Fruit fly (Drosophila melanogaster) whole organism, embryonic: ENCODE results near the gene CG13482.

Experiments used
- Awh ChIP-seq: fragments of 200-800 bp; sonication (Bioruptor generic); IDR thresholded peaks from 2 replicates; pipeline ENCODE4, ENCODE4 v1.3.6; 2022; ENCODE audit warnings: missing biosample characterization, missing genetic modification characterization
- B-H1 ChIP-seq: fragments of 200-800 bp; sonication (Bioruptor generic); IDR thresholded peaks from 3 replicates; pipeline ENCODE4 v1.3.6; 2022; ENCODE audit warnings: missing biosample characterization, missing genetic modification characterization
- Bgb ChIP-seq: fragments of 200-800 bp; sonication (Bioruptor generic); IDR thresholded peaks from 2 replicates; pipeline ENCODE4 v1.3.6; 2022; ENCODE audit warnings: missing biosample characterization, missing genetic modification characterization; ENCODE audit not compliant: partially characterized antibody
- BtbVII ChIP-seq: fragments of 200-800 bp; sonication (Bioruptor generic); optimal IDR thresholded peaks from 3 replicates; lab custom pipeline; 2017; ENCODE audit warnings: missing biosample characterization, mild to moderate bottlenecking, missing genetic modification characterization
- CG12744 ChIP-seq: fragments of 200-800 bp; sonication (Bioruptor generic); optimal IDR thresholded peaks from 2 replicates; lab custom pipeline; 2016; ENCODE audit warnings: missing biosample characterization, missing genetic modification characterization
- CG12769 ChIP-seq: fragments of 200-800 bp; sonication (Bioruptor generic); optimal IDR thresholded peaks from 2 replicates; lab custom pipeline; 2019; ENCODE audit warnings: missing biosample characterization, mild to moderate bottlenecking, missing genetic modification characterization, moderate library complexity
- CG13123 ChIP-seq: fragments of 200-800 bp; sonication (Bioruptor generic); optimal IDR thresholded peaks from 2 replicates; lab custom pipeline; 2016; ENCODE audit warnings: missing biosample characterization, missing genetic modification characterization
- CG14965 ChIP-seq: fragments of 200-800 bp; sonication (Bioruptor generic); optimal IDR thresholded peaks from 2 replicates; lab custom pipeline; 2016; ENCODE audit warnings: missing biosample characterization, missing genetic modification characterization, borderline replicate concordance
- CG18011 ChIP-seq: fragments of 200-800 bp; sonication (Bioruptor generic); optimal IDR thresholded peaks from 2 replicates; lab custom pipeline; 2017; ENCODE audit warnings: missing biosample characterization, missing genetic modification characterization, mild to moderate bottlenecking, moderate library complexity, missing genotype
- CG3838 ChIP-seq: fragments of 200-800 bp; sonication (Bioruptor generic); optimal IDR thresholded peaks from 3 replicates; lab custom pipeline; 2016; ENCODE audit warnings: missing biosample characterization, missing genetic modification characterization
- CG3847 ChIP-seq: fragments of 200-800 bp; sonication (Bioruptor generic); IDR thresholded peaks from 2 replicates; pipeline ENCODE4 v1.3.6; 2022; ENCODE audit warnings: missing biosample characterization, missing genetic modification characterization
- CG7987 ChIP-seq: fragments of 200-800 bp; sonication (Bioruptor generic); optimal IDR thresholded peaks from 2 replicates; lab custom pipeline; 2018; ENCODE audit warnings: missing biosample characterization, mild to moderate bottlenecking, missing genetic modification characterization, moderate library complexity
- CG9215 ChIP-seq: fragments of 200-800 bp; sonication (Bioruptor generic); IDR thresholded peaks from 2 replicates; pipeline ENCODE4 v1.3.6; 2022; ENCODE audit warnings: missing biosample characterization, missing genetic modification characterization
- D19B ChIP-seq: fragments of 200-800 bp; sonication (Bioruptor generic); optimal IDR thresholded peaks from 2 replicates; lab custom pipeline; 2017; ENCODE audit warnings: missing biosample characterization, mild to moderate bottlenecking, missing genetic modification characterization
- Dp ChIP-seq: fragments of 200-800 bp; sonication (Bioruptor generic); optimal IDR thresholded peaks from 2 replicates; lab custom pipeline; 2018; ENCODE audit warnings: missing biosample characterization, mild to moderate bottlenecking, missing genetic modification characterization, moderate library complexity
- Dref ChIP-seq: fragments of 200-800 bp; sonication (Bioruptor generic); IDR thresholded peaks from 2 replicates; pipeline ENCODE4 v1.3.6; 2022; ENCODE audit warnings: missing biosample characterization, missing genetic modification characterization
- Elba2 ChIP-seq: fragments of 200-800 bp; sonication (Bioruptor generic); optimal IDR thresholded peaks from 3 replicates; lab custom pipeline; 2016; ENCODE audit warnings: missing biosample characterization, missing genetic modification characterization
- Fer1 ChIP-seq: fragments of 200-800 bp; sonication (Bioruptor generic); optimal IDR thresholded peaks from 2 replicates; lab custom pipeline; 2017; ENCODE audit warnings: missing biosample characterization, mild to moderate bottlenecking, missing genetic modification characterization
- Lim3 ChIP-seq: fragments of 200-800 bp; sonication (Bioruptor generic); IDR thresholded peaks from 2 replicates; pipeline ENCODE4 v1.3.6; 2022; ENCODE audit warnings: missing biosample characterization, missing genetic modification characterization
- Nf-YA ChIP-seq: fragments of 200-800 bp; sonication (Bioruptor generic); IDR thresholded peaks from 2 replicates; pipeline ENCODE4 v1.3.6; 2022; ENCODE audit warnings: missing biosample characterization, missing genetic modification characterization
- Nf-YB ChIP-seq: fragments of 200-800 bp; sonication (Bioruptor generic); optimal IDR thresholded peaks from 3 replicates; lab custom pipeline; 2019; ENCODE audit warnings: missing biosample characterization, mild to moderate bottlenecking, missing genetic modification characterization, moderate library complexity
- NfI ChIP-seq: fragments of 200-800 bp; sonication (Bioruptor generic); optimal IDR thresholded peaks from 3 replicates; lab custom pipeline; 2018; ENCODE audit warnings: missing biosample characterization, mild to moderate bottlenecking, missing genetic modification characterization, moderate library complexity
- Poxn ChIP-seq: fragments of 200-800 bp; sonication (Bioruptor generic); IDR thresholded peaks from 2 replicates; pipeline ENCODE4 v1.3.6; 2022; ENCODE audit warnings: missing biosample characterization, missing genetic modification characterization
- Sry-β ChIP-seq: fragments of 200-800 bp; sonication (Bioruptor generic); optimal IDR thresholded peaks from 2 replicates; lab custom pipeline; 2018; ENCODE audit warnings: missing biosample characterization, mild to moderate bottlenecking, missing genetic modification characterization, moderate library complexity
- Stat92E ChIP-seq, 3 experiments: fragments of >200 bp in 2 of 3; fragments of 200-800 bp in 1 of 3; sonication (Bioruptor generic) in 1 of 3; optimal IDR thresholded peaks; 2 replicates each; lab custom pipeline; 2017 to 2019; ENCODE audit warnings: missing biosample characterization in 3 of 3, missing genetic modification characterization in 3 of 3, mild to moderate bottlenecking in 1 of 3, moderate library complexity in 1 of 3
- Trl ChIP-seq, 3 experiments: fragments of >200 bp in 2 of 3; fragments of 200-800 bp in 1 of 3; sonication (Bioruptor generic) in 1 of 3; optimal IDR thresholded peaks; 2 replicates in 1 of 3; 3 replicates in 2 of 3; lab custom pipeline; 2016 to 2017; ENCODE audit warnings: missing biosample characterization in 1 of 3, missing genetic modification characterization in 1 of 3
- az2 ChIP-seq: fragments of 200-800 bp; sonication (Bioruptor generic); optimal IDR thresholded peaks from 3 replicates; lab custom pipeline; 2016; ENCODE audit warnings: missing biosample characterization, missing genetic modification characterization
- bab2 ChIP-seq: fragments of 200-800 bp; sonication (Bioruptor generic); optimal IDR thresholded peaks from 2 replicates; lab custom pipeline; 2016; ENCODE audit warnings: missing biosample characterization, missing genetic modification characterization
- bowl ChIP-seq: fragments of 200-800 bp; sonication (Bioruptor generic); IDR thresholded peaks from 2 replicates; pipeline ENCODE4 v1.3.6; 2022; ENCODE audit warnings: missing biosample characterization, missing genetic modification characterization
- chif ChIP-seq, 2 experiments: fragments of 200-800 bp; sonication (Bioruptor generic); optimal IDR thresholded peaks; 3 replicates each; lab custom pipeline; 2016; ENCODE audit warnings: missing biosample characterization in 2 of 2, missing genetic modification characterization in 2 of 2
- chm ChIP-seq: fragments of 200-800 bp; sonication (Bioruptor generic); IDR thresholded peaks from 2 replicates; pipeline ENCODE4 v1.3.6; 2022; ENCODE audit warnings: missing biosample characterization, missing genetic modification characterization
- dimm ChIP-seq: fragments of 200-800 bp; sonication (Bioruptor generic); IDR thresholded peaks from 2 replicates; pipeline ENCODE4 v1.3.6; 2022; ENCODE audit warnings: missing biosample characterization, missing genetic modification characterization
- dpn ChIP-seq, 2 experiments: fragments of 200-800 bp; sonication (Bioruptor generic); optimal IDR thresholded peaks; 3 replicates each; lab custom pipeline; 2016; ENCODE audit warnings: missing biosample characterization in 2 of 2, missing genetic modification characterization in 2 of 2
- exex ChIP-seq: fragments of 200-800 bp; sonication (Bioruptor generic); optimal IDR thresholded peaks from 4 replicates; lab custom pipeline; 2018; ENCODE audit warnings: missing biosample characterization, mild to moderate bottlenecking, missing genetic modification characterization, moderate library complexity
- fd96Cb ChIP-seq: fragments of 200-800 bp; sonication (Bioruptor generic); optimal IDR thresholded peaks from 2 replicates; lab custom pipeline; 2018; ENCODE audit warnings: missing biosample characterization, mild to moderate bottlenecking, missing genetic modification characterization, moderate library complexity
- gcm ChIP-seq: fragments of 200-800 bp; sonication (Bioruptor generic); optimal IDR thresholded peaks from 2 replicates; lab custom pipeline; 2019; ENCODE audit warnings: missing biosample characterization, mild to moderate bottlenecking, missing genetic modification characterization, moderate library complexity
- gt ChIP-seq: fragments of 200-800 bp; sonication (Bioruptor generic); IDR thresholded peaks from 2 replicates; pipeline ENCODE4 v1.3.6; 2022; ENCODE audit warnings: missing biosample characterization, missing genetic modification characterization
- jumu ChIP-seq: fragments of 200-800 bp; sonication (Bioruptor generic); optimal IDR thresholded peaks from 3 replicates; lab custom pipeline; 2016; ENCODE audit warnings: missing biosample characterization, missing genetic modification characterization
- klu ChIP-seq: fragments of 200-800 bp; sonication (Bioruptor generic); IDR thresholded peaks from 2 replicates; pipeline ENCODE4 v1.3.6; 2022; ENCODE audit warnings: missing biosample characterization, missing genetic modification characterization
- kni ChIP-seq: fragments of 200-800 bp; sonication (Bioruptor generic); optimal IDR thresholded peaks from 3 replicates; lab custom pipeline; 2017; ENCODE audit warnings: mild to moderate bottlenecking, missing biosample characterization, missing genetic modification reagents, missing genetic modification characterization
- lilli ChIP-seq: fragments of 200-800 bp; sonication (Bioruptor generic); optimal IDR thresholded peaks from 3 replicates; lab custom pipeline; 2016; ENCODE audit warnings: missing biosample characterization, missing genetic modification characterization
- mirr ChIP-seq: fragments of 200-800 bp; sonication (Bioruptor generic); optimal IDR thresholded peaks from 3 replicates; lab custom pipeline; 2018; ENCODE audit warnings: missing biosample characterization, mild to moderate bottlenecking, missing genetic modification characterization
- nau ChIP-seq: fragments of 200-800 bp; sonication (Bioruptor generic); optimal IDR thresholded peaks from 3 replicates; lab custom pipeline; 2017; ENCODE audit warnings: missing biosample characterization, mild to moderate bottlenecking, missing genetic modification characterization, missing genetic modification reagents
- org-1 ChIP-seq: fragments of 200-800 bp; sonication (Bioruptor generic); optimal IDR thresholded peaks from 2 replicates; lab custom pipeline; 2017; ENCODE audit warnings: missing biosample characterization, missing genetic modification characterization
- pzg ChIP-seq: fragments of 200-800 bp; sonication (Bioruptor generic); optimal IDR thresholded peaks from 3 replicates; lab custom pipeline; 2018; ENCODE audit warnings: missing biosample characterization, mild to moderate bottlenecking, missing genetic modification characterization, moderate library complexity
- scrt ChIP-seq: fragments of 200-800 bp; sonication (Bioruptor generic); optimal IDR thresholded peaks from 2 replicates; lab custom pipeline; 2018; ENCODE audit warnings: missing biosample characterization, mild to moderate bottlenecking, missing genetic modification characterization, moderate library complexity
- sd ChIP-seq: fragments of 200-800 bp; sonication (Bioruptor generic); optimal IDR thresholded peaks from 3 replicates; lab custom pipeline; 2018; ENCODE audit warnings: missing biosample characterization, mild to moderate bottlenecking, missing genetic modification characterization, moderate library complexity
- sens ChIP-seq: fragments of 200-800 bp; sonication (Bioruptor generic); peaks from one replicate; lab custom pipeline; 2016; ENCODE audit warnings: missing biosample characterization, missing genetic modification characterization
- slp2 ChIP-seq: fragments of 200-800 bp; sonication (Bioruptor generic); optimal IDR thresholded peaks from 2 replicates; lab custom pipeline; 2016; ENCODE audit warnings: missing biosample characterization, missing genetic modification characterization
- tll ChIP-seq, 2 experiments: fragments of 200-800 bp in 1 of 2; fragments of >200 bp in 1 of 2; sonication (Bioruptor generic) in 1 of 2; optimal IDR thresholded peaks; 2 replicates each; lab custom pipeline; 2017 to 2019; ENCODE audit warnings: missing biosample characterization in 2 of 2, missing genetic modification characterization in 2 of 2, mild to moderate bottlenecking in 1 of 2, moderate library complexity in 1 of 2
- zf30C ChIP-seq: fragments of 200-800 bp; sonication (Bioruptor generic); optimal IDR thresholded peaks from 3 replicates; lab custom pipeline; 2018; ENCODE audit warnings: missing biosample characterization, mild to moderate bottlenecking, missing genetic modification characterization

Gene CG13482

dm6 chr3L:14366124-14366523 is 37.0 kb downstream of the CG13482 start (continued):
- TF ChIP-seq CG3838 (GFP tag; lab: Kevin White, UChicago) (no peak), CG9215 (GFP tag; lab: Robert Waterston, UW) (no peak), bab2 (GFP tag; lab: Kevin White, UChicago) (no peak), Fer1 (peak; percentile 42), bowl (GFP tag; lab: Robert Waterston, UW) (no peak), CG12744 (GFP tag; lab: Kevin White, UChicago) (no peak), CG3847 (GFP tag; lab: Robert Waterston, UW) (no peak), gcm (GFP tag; lab: Kevin White, UChicago) (peak; percentile 77), sd (tag; lab: Kevin White, UChicago) (peak; percentile 35), nau (GFP tag; lab: Kevin White, UChicago) (peak; percentile 74), chif (GFP tag; optimal IDR thresholded peaks at IDR 0.05; lab: Kevin White, UChicago) (no peak), exex (tag; lab: Kevin White, UChicago) (peak; percentile 41), sens (peak; percentile 80), Lim3 (GFP tag; lab: Robert Waterston, UW) (no peak), zf30C (GFP tag; lab: Kevin White, UChicago) (no peak), chm (GFP tag; lab: Robert Waterston, UW) (peak; percentile 56; the same call in 1 of the 2 replicates), CG14965 (no peak), Dref (GFP tag; lab: Robert Waterston, UW) (no peak), slp2 (peak; percentile 44), org-1 (GFP tag; lab: Kevin White, UChicago) (peak; percentile 59), Stat92E (GFP tag; optimal IDR thresholded peaks at IDR 0.05; lab: Kevin White, UChicago) (peak in 1 of 3 experiments; percentile 4), jumu (GFP tag; lab: Kevin White, UChicago) (no peak), CG18011 (GFP tag; lab: Kevin White, UChicago) (no peak), CG13123 (GFP tag; lab: Kevin White, UChicago) (no peak), CG12769 (tag; lab: Kevin White, UChicago) (peak; percentile 66), Nf-YA (no peak), NfI (GFP tag; lab: Kevin White, UChicago) (peak; percentile 27), Awh (peak; percentile 90), Dp (GFP tag; lab: Kevin White, UChicago) (no peak), fd96Cb (tag; lab: Kevin White, UChicago) (peak; percentile 21), klu (GFP tag; lab: Robert Waterston, UW) (no peak), BtbVII (GFP tag; lab: Kevin White, UChicago) (peak; percentile 56), Nf-YB (GFP tag; lab: Kevin White, UChicago) (peak; percentile 46), Poxn (GFP tag; lab: Robert Waterston, UW) (no peak), scrt (GFP tag; lab: Kevin White, UChicago) (peak; percentile 23), Bgb (GFP tag; lab: Robert Waterston, UW) (no peak), dpn (GFP tag; optimal IDR thresholded peaks at IDR 0.05; lab: Kevin White, UChicago) (no peak), pzg (GFP tag; lab: Kevin White, UChicago) (no peak), az2 (GFP tag; lab: Kevin White, UChicago) (peak; percentile 1), D19B (no peak), Trl (optimal IDR thresholded peaks at IDR 0.05; lab: Kevin White, UChicago) (no peak), Trl (GFP tag; optimal IDR thresholded peaks at IDR 0.05; lab: Kevin White, UChicago) (peak; percentile 3), gt (GFP tag; lab: Robert Waterston, UW) (no peak), tll (GFP tag; optimal IDR thresholded peaks at IDR 0.05; lab: Kevin White, UChicago) (no peak), lilli (no peak), CG7987 (GFP tag; lab: Kevin White, UChicago) (peak; percentile 10), Sry-β (GFP tag; lab: Kevin White, UChicago) (peak; percentile 49), kni (GFP tag; lab: Kevin White, UChicago) (peak; percentile 95), dimm (no peak), mirr (GFP tag; lab: Kevin White, UChicago) (peak; percentile 26), Elba2 (no peak), B-H1 (GFP tag; lab: Robert Waterston, UW) (no peak)
